Worm (Caenorhabditis elegans) whole organism, L1 larva: Measurements from ENCODE around the gene R05D3.3.

Experiments used
- C04F5.9 ChIP-seq: sonication (generic microtip); optimal IDR thresholded peaks from 2 replicates; lab custom pipeline; 2016; ENCODE audit warnings: missing genetic modification characterization, missing compliant biosample characterization
- C16A3.4 ChIP-seq: fragments of 150-350 bp; optimal IDR thresholded peaks from 2 replicates; lab custom pipeline; 2014; ENCODE audit warnings: missing biosample characterization, missing genetic modification characterization
- C34B4.2 ChIP-seq: sonication (generic microtip); optimal IDR thresholded peaks from 2 replicates; lab custom pipeline; 2017; ENCODE audit warnings: mild to moderate bottlenecking, missing genetic modification characterization, missing compliant biosample characterization
- F16B12.6 ChIP-seq: fragments of 150-350 bp; optimal IDR thresholded peaks from 2 replicates; lab custom pipeline; 2014; ENCODE audit warnings: missing biosample characterization, missing genetic modification characterization
- aha-1 ChIP-seq: fragments of 150-350 bp; optimal IDR thresholded peaks from 2 replicates; lab custom pipeline; 2014; ENCODE audit warnings: missing biosample characterization, missing genetic modification characterization
- ama-1 ChIP-seq: fragments of 150-350 bp; optimal IDR thresholded peaks from 2 replicates; lab custom pipeline; 2014
- blmp-1 ChIP-seq: fragments of 150-350 bp; optimal IDR thresholded peaks from 2 replicates; lab custom pipeline; 2014; ENCODE audit warnings: missing biosample characterization, missing genetic modification characterization
- ceh-63 ChIP-seq: fragments of 200-800 bp; sonication (Bioruptor generic); optimal IDR thresholded peaks from 2 replicates; lab custom pipeline; 2018; ENCODE audit warnings: mild to moderate bottlenecking, missing genetic modification characterization, missing compliant biosample characterization
- ceh-90 ChIP-seq: sonication (generic microtip); optimal IDR thresholded peaks from 2 replicates; lab custom pipeline; 2016; ENCODE audit warnings: missing genetic modification characterization, missing compliant biosample characterization
- ces-1 ChIP-seq: fragments of 150-350 bp; optimal IDR thresholded peaks from 2 replicates; lab custom pipeline; 2014; ENCODE audit warnings: missing biosample characterization, missing genetic modification reagents, missing genetic modification characterization
- efl-1 ChIP-seq, 4 experiments: fragments of 150-350 bp; optimal IDR thresholded peaks in 3 of 4; peaks in 1 of 4; 1 replicate in 1 of 4; 2 replicates in 3 of 4; lab custom pipeline; 2014; ENCODE audit warnings: missing biosample characterization in 2 of 4, missing genetic modification characterization in 2 of 4, missing genetic modification reagents in 2 of 4
- elt-2 ChIP-seq: sonication (generic microtip); optimal IDR thresholded peaks from 2 replicates; lab custom pipeline; 2016; ENCODE audit warnings: missing genetic modification characterization, mild to moderate bottlenecking, inconsistent platforms, missing compliant biosample characterization, missing genetic modification reagents
- elt-3 ChIP-seq, 6 experiments: fragments of 150-350 bp in 1 of 6; sonication (generic microtip); optimal IDR thresholded peaks; 2 replicates each; lab custom pipeline; 2017 to 2018; ENCODE audit warnings: missing biosample characterization in 6 of 6, missing genetic modification characterization in 6 of 6, inconsistent platforms in 1 of 6
- ets-5 ChIP-seq: fragments of 200-800 bp; sonication (Bioruptor generic); IDR thresholded peaks from 2 replicates; pipeline ENCODE4 v1.3.6; 2022; ENCODE audit warnings: missing genetic modification characterization, missing compliant biosample characterization
- fkh-10 ChIP-seq: sonication (generic microtip); optimal IDR thresholded peaks from 2 replicates; lab custom pipeline; 2017; ENCODE audit warnings: missing biosample characterization, missing genetic modification reagents, missing genetic modification characterization
- fkh-4 ChIP-seq: sonication (generic microtip); optimal IDR thresholded peaks from 2 replicates; lab custom pipeline; 2016; ENCODE audit warnings: missing compliant biosample characterization, missing genetic modification characterization, borderline replicate concordance
- fkh-8 ChIP-seq: sonication (generic microtip); optimal IDR thresholded peaks from 2 replicates; lab custom pipeline; 2016; ENCODE audit warnings: mild to moderate bottlenecking, missing genetic modification characterization, missing compliant biosample characterization
- fos-1 ChIP-seq: fragments of 150-350 bp; optimal IDR thresholded peaks from 2 replicates; lab custom pipeline; 2014; ENCODE audit warnings: missing biosample characterization, missing genetic modification characterization
- hlh-17 ChIP-seq: fragments of 200-800 bp; sonication (Bioruptor generic); optimal IDR thresholded peaks from 2 replicates; lab custom pipeline; 2018; ENCODE audit warnings: missing genetic modification characterization, mild to moderate bottlenecking, missing compliant biosample characterization, moderate library complexity, borderline replicate concordance
- hlh-4 ChIP-seq: sonication (generic microtip); optimal IDR thresholded peaks from 2 replicates; lab custom pipeline; 2016; ENCODE audit warnings: mild to moderate bottlenecking, missing genetic modification characterization, missing compliant biosample characterization
- hpl-2 ChIP-seq: fragments of 150-350 bp; optimal IDR thresholded peaks from 2 replicates; lab custom pipeline; 2014; ENCODE audit warnings: missing biosample characterization, missing genetic modification reagents, missing genetic modification characterization
- irx-1 ChIP-seq: sonication (generic microtip); optimal IDR thresholded peaks from 2 replicates; lab custom pipeline; 2016; ENCODE audit warnings: missing genetic modification characterization, missing compliant biosample characterization
- lin-14 ChIP-seq: fragments of 200-800 bp; sonication (Bioruptor generic); optimal IDR thresholded peaks from 2 replicates; lab custom pipeline; 2018; ENCODE audit warnings: mild to moderate bottlenecking, missing genetic modification characterization, moderate library complexity, missing compliant biosample characterization
- lin-39 ChIP-seq: fragments of 150-350 bp; optimal IDR thresholded peaks from 2 replicates; lab custom pipeline; 2014; ENCODE audit warnings: missing biosample characterization, missing genetic modification reagents, missing genetic modification characterization
- lir-3 ChIP-seq: sonication (generic microtip); optimal IDR thresholded peaks from 2 replicates; lab custom pipeline; 2016; ENCODE audit warnings: mild to moderate bottlenecking, missing genetic modification characterization, moderate library complexity, missing compliant biosample characterization; ENCODE audit not compliant: poor library complexity
- mef-2 ChIP-seq: fragments of 150-350 bp; optimal IDR thresholded peaks from 2 replicates; lab custom pipeline; 2014; ENCODE audit warnings: missing biosample characterization, missing genetic modification characterization
- nhr-11 ChIP-seq: fragments of 150-350 bp; optimal IDR thresholded peaks from 2 replicates; lab custom pipeline; 2014; ENCODE audit warnings: missing biosample characterization, missing genetic modification characterization
- nhr-12 ChIP-seq: sonication (generic microtip); optimal IDR thresholded peaks from 2 replicates; lab custom pipeline; 2017; ENCODE audit warnings: missing biosample characterization, missing genetic modification characterization
- nhr-19 ChIP-seq: fragments of 200-800 bp; sonication (Bioruptor generic); conservative IDR thresholded peaks from 2 replicates; pipeline ENCODE4 v1.3.6; 2022; ENCODE audit warnings: missing genetic modification characterization, missing compliant biosample characterization
- nhr-20 ChIP-seq: sonication (generic microtip); optimal IDR thresholded peaks from 2 replicates; lab custom pipeline; 2016; ENCODE audit warnings: mild to moderate bottlenecking, missing genetic modification characterization, missing compliant biosample characterization
- nhr-237 ChIP-seq: fragments of 150-350 bp; optimal IDR thresholded peaks from 2 replicates; lab custom pipeline; 2014; ENCODE audit warnings: missing biosample characterization, missing genetic modification characterization
- nhr-28 ChIP-seq: fragments of 150-350 bp; optimal IDR thresholded peaks from 2 replicates; lab custom pipeline; 2014; ENCODE audit warnings: missing biosample characterization, missing genetic modification characterization
- nhr-76 ChIP-seq: sonication (generic microtip); optimal IDR thresholded peaks from 2 replicates; lab custom pipeline; 2017; ENCODE audit warnings: missing biosample characterization, missing genetic modification characterization
- nhr-84 ChIP-seq: sonication (generic microtip); optimal IDR thresholded peaks from 2 replicates; lab custom pipeline; 2017; ENCODE audit warnings: missing biosample characterization, missing genetic modification characterization
- nhr-90 ChIP-seq: sonication (generic microtip); optimal IDR thresholded peaks from 2 replicates; lab custom pipeline; 2016; ENCODE audit warnings: mild to moderate bottlenecking, missing genetic modification characterization, missing compliant biosample characterization; ENCODE audit not compliant: poor library complexity
- pax-3 ChIP-seq: fragments of 200-800 bp; sonication (Bioruptor generic); optimal IDR thresholded peaks from 2 replicates; lab custom pipeline; 2018; ENCODE audit warnings: mild to moderate bottlenecking, missing genetic modification characterization, moderate library complexity, missing compliant biosample characterization
- pqm-1 ChIP-seq: sonication (generic microtip); optimal IDR thresholded peaks from 3 replicates; lab custom pipeline; 2017; ENCODE audit warnings: missing biosample characterization, missing genetic modification characterization
- rnt-1 ChIP-seq: sonication (generic microtip); optimal IDR thresholded peaks from 2 replicates; lab custom pipeline; 2016; ENCODE audit warnings: mild to moderate bottlenecking, missing genetic modification characterization, moderate library complexity, missing compliant biosample characterization
- skn-1 ChIP-seq: fragments of 150-350 bp; optimal IDR thresholded peaks from 2 replicates; lab custom pipeline; 2014; ENCODE audit warnings: missing biosample characterization, missing genetic modification characterization
- snu-23 ChIP-seq: sonication (generic microtip); optimal IDR thresholded peaks from 2 replicates; lab custom pipeline; 2016; ENCODE audit warnings: missing genetic modification characterization, missing compliant biosample characterization
- sox-4 ChIP-seq: sonication (generic microtip); optimal IDR thresholded peaks from 2 replicates; lab custom pipeline; 2016; ENCODE audit warnings: missing genetic modification characterization, missing compliant biosample characterization
- sptf-1 ChIP-seq: fragments of 150-350 bp; optimal IDR thresholded peaks from 2 replicates; lab custom pipeline; 2014; ENCODE audit warnings: missing biosample characterization, missing genetic modification characterization
- sup-37 ChIP-seq: fragments of 200-800 bp; sonication (Bioruptor generic); optimal IDR thresholded peaks from 2 replicates; lab custom pipeline; 2018; ENCODE audit warnings: mild to moderate bottlenecking, missing genetic modification characterization, missing compliant biosample characterization
- unc-130 ChIP-seq: fragments of 150-350 bp; optimal IDR thresholded peaks from 2 replicates; lab custom pipeline; 2017; ENCODE audit warnings: missing biosample characterization, missing genetic modification characterization, inconsistent platforms
- unc-30 ChIP-seq: sonication (generic microtip); optimal IDR thresholded peaks from 2 replicates; lab custom pipeline; 2017; ENCODE audit warnings: missing biosample characterization, missing genetic modification characterization
- unc-86 ChIP-seq: sonication (generic microtip); optimal IDR thresholded peaks from 2 replicates; lab custom pipeline; 2016; ENCODE audit warnings: missing genetic modification characterization, missing compliant biosample characterization
- unc-98 ChIP-seq: fragments of 200-800 bp; sonication (Bioruptor generic); IDR thresholded peaks from 2 replicates; pipeline ENCODE4 v1.3.6; 2022; ENCODE audit warnings: missing genetic modification characterization, missing compliant biosample characterization
- vab-15 ChIP-seq: sonication (generic microtip); optimal IDR thresholded peaks from 2 replicates; lab custom pipeline; 2017; ENCODE audit warnings: missing genotype, mild to moderate bottlenecking, missing genetic modification characterization, missing compliant biosample characterization
- xbp-1 ChIP-seq: sonication (generic microtip); optimal IDR thresholded peaks from 2 replicates; lab custom pipeline; 2016; ENCODE audit warnings: missing genetic modification characterization, missing compliant biosample characterization
- zag-1 ChIP-seq: fragments of 150-350 bp; optimal IDR thresholded peaks from 2 replicates; lab custom pipeline; 2014; ENCODE audit warnings: missing biosample characterization, missing genetic modification characterization
- zip-4 ChIP-seq: fragments of 200-800 bp; sonication (Bioruptor generic); optimal IDR thresholded peaks from 2 replicates; lab custom pipeline; 2018; ENCODE audit warnings: mild to moderate bottlenecking, missing genetic modification characterization, moderate library complexity, missing compliant biosample characterization
- ztf-11 ChIP-seq, 2 experiments: sonication (generic microtip); optimal IDR thresholded peaks; 2 replicates each; lab custom pipeline; 2016 to 2017; ENCODE audit warnings: missing genetic modification characterization in 2 of 2, missing biosample characterization in 1 of 2, missing compliant biosample characterization in 1 of 2

The R05D3.3 gene

ce11 chrIII:8354644-8355461 is 9.0 kb upstream of the R05D3.3 start, which contains the start of gene unc-116:
unc-116 (minus strand) TSS chrIII:8355174.
- TF ChIP-seq irx-1 (tag; lab: Kevin White, UChicago), result no peak
- no peak for TF ChIP-seq hlh-17 (GFP tag; lab: Kevin White, UChicago)
- TF ChIP-seq skn-1 (tag; lab: Kevin White, UChicago), result peak; percentile 94
- no peak for TF ChIP-seq sptf-1
- TF ChIP-seq zip-4 (GFP tag; lab: Kevin White, UChicago), result peak; percentile 92
- peak; percentile 2 for TF ChIP-seq unc-130 (tag; lab: Kevin White, UChicago)
- peak; percentile 35 for TF ChIP-seq blmp-1
- TF ChIP-seq fos-1 (tag; lab: Kevin White, UChicago), result peak; percentile 8
- TF ChIP-seq pqm-1 (tag; lab: Kevin White, UChicago), result no peak
- TF ChIP-seq fkh-10, result no peak
- TF ChIP-seq unc-30, result no peak
- no peak for TF ChIP-seq nhr-20 (tag; lab: Kevin White, UChicago)
- no peak for TF ChIP-seq sup-37 (GFP tag; lab: Kevin White, UChicago)
- TF ChIP-seq fkh-8 (tag; lab: Kevin White, UChicago), result peak; percentile 67
- no peak for TF ChIP-seq mef-2 (tag; lab: Kevin White, UChicago)
- TF ChIP-seq nhr-19 (GFP tag; lab: Robert Waterston, UW), result peak; percentile 32; the same call in 1 of the 2 replicates
- no peak for TF ChIP-seq nhr-84 (tag; lab: Kevin White, UChicago)
- peak in 1 of 6 experiments; percentile 13 for TF ChIP-seq elt-3 (tag; optimal IDR thresholded peaks at IDR 0.05; lab: Kevin White, UChicago)
- no peak for TF ChIP-seq vab-15 (tag; lab: Kevin White, UChicago)
- TF ChIP-seq C34B4.2, result no peak
- TF ChIP-seq lir-3, result peak; percentile 22
- no peak for TF ChIP-seq ceh-63 (GFP tag; lab: Kevin White, UChicago)
- TF ChIP-seq ztf-11 (tag; optimal IDR thresholded peaks at IDR 0.05; lab: Kevin White, UChicago), result no peak
- TF ChIP-seq ceh-90 (tag; lab: Kevin White, UChicago), result no peak
- TF ChIP-seq nhr-11 (tag; lab: Kevin White, UChicago), result no peak
- TF ChIP-seq unc-98 (GFP tag; lab: Robert Waterston, UW), result no peak
- peak; percentile 43 for TF ChIP-seq F16B12.6 (tag; lab: Kevin White, UChicago)
- TF ChIP-seq pax-3 (tag; lab: Kevin White, UChicago), result no peak
- no peak for TF ChIP-seq nhr-12
- TF ChIP-seq lin-39 (tag; lab: Kevin White, UChicago), result no peak
- TF ChIP-seq C04F5.9 (tag; lab: Kevin White, UChicago), result no peak
- peak; percentile 49 for TF ChIP-seq hpl-2 (GFP tag; lab: Kevin White, UChicago)
- no peak for TF ChIP-seq fkh-4 (tag; lab: Kevin White, UChicago)
- TF ChIP-seq hlh-4 (tag; lab: Kevin White, UChicago), result no peak
- no peak for TF ChIP-seq rnt-1 (tag; lab: Kevin White, UChicago)
- peak; percentile 31 to 74 for TF ChIP-seq efl-1 (optimal IDR thresholded peaks at IDR 0.05; lab: Kevin White, UChicago)
- TF ChIP-seq efl-1 (GFP tag; optimal IDR thresholded peaks at IDR 0.05 in 1 of 2; lab: Kevin White, UChicago), result peak; percentile 54 to 94
- TF ChIP-seq nhr-90 (tag; lab: Kevin White, UChicago), result no peak
- peak; percentile 34 for TF ChIP-seq C16A3.4 (tag; lab: Kevin White, UChicago)
- TF ChIP-seq aha-1, result no peak
- no peak for TF ChIP-seq unc-86 (tag; lab: Kevin White, UChicago)
- no peak for TF ChIP-seq ces-1 (GFP tag; lab: Kevin White, UChicago)
- no peak for TF ChIP-seq sox-4
- no peak for TF ChIP-seq nhr-28 (tag; lab: Kevin White, UChicago)
- peak; percentile 75 for TF ChIP-seq lin-14 (GFP tag; lab: Kevin White, UChicago)
- TF ChIP-seq ama-1 (lab: Kevin White, UChicago), result no peak
- TF ChIP-seq nhr-237 (tag; lab: Kevin White, UChicago), result peak; percentile 11
- no peak for TF ChIP-seq zag-1 (tag; lab: Kevin White, UChicago)
- TF ChIP-seq snu-23 (GFP tag; lab: Kevin White, UChicago), result peak; percentile 5
- TF ChIP-seq ets-5 (GFP tag; lab: Robert Waterston, UW), result no peak
- TF ChIP-seq xbp-1 (tag; lab: Kevin White, UChicago), result no peak
- no peak for TF ChIP-seq nhr-76 (tag; lab: Kevin White, UChicago)
- no peak for TF ChIP-seq elt-2 (tag; lab: Kevin White, UChicago)
